Fruit fly (Drosophila melanogaster) whole organism, pupa: ENCODE measurements around the gene Est-Q.

Experiments used
- CG10348 ChIP-seq: fragments of 200-800 bp; sonication (Bioruptor generic); IDR thresholded peaks from 2 replicates; pipeline ENCODE4 v1.3.6; 2022; ENCODE audit warnings: missing biosample characterization, missing genetic modification characterization
- CG13204 ChIP-seq: fragments of 200-800 bp; sonication (Bioruptor generic); optimal IDR thresholded peaks from 2 replicates; lab custom pipeline; 2018; ENCODE audit warnings: missing biosample characterization, mild to moderate bottlenecking, missing genetic modification characterization, moderate library complexity
- CG14655 ChIP-seq: fragments of 200-800 bp; sonication (Bioruptor generic); optimal IDR thresholded peaks from 3 replicates; lab custom pipeline; 2017; ENCODE audit warnings: mild to moderate bottlenecking, missing biosample characterization, missing genetic modification reagents, missing genetic modification characterization
- CG17806 ChIP-seq: fragments of 200-800 bp; sonication (Bioruptor generic); optimal IDR thresholded peaks from 2 replicates; lab custom pipeline; 2018; ENCODE audit warnings: missing biosample characterization, mild to moderate bottlenecking, missing genetic modification characterization, moderate library complexity
- CG32121 ChIP-seq: fragments of 200-800 bp; sonication (Bioruptor generic); IDR thresholded peaks from 2 replicates; pipeline ENCODE4 v1.3.6; 2022; ENCODE audit warnings: missing biosample characterization, missing genetic modification characterization
- CG8301 ChIP-seq: fragments of 200-800 bp; sonication (Bioruptor generic); optimal IDR thresholded peaks from 2 replicates; lab custom pipeline; 2018; ENCODE audit warnings: missing biosample characterization, mild to moderate bottlenecking, missing genetic modification characterization
- CG9948 ChIP-seq: fragments of 200-800 bp; sonication (Bioruptor generic); optimal IDR thresholded peaks from 2 replicates; lab custom pipeline; 2018; ENCODE audit warnings: missing biosample characterization, mild to moderate bottlenecking, missing genetic modification characterization, moderate library complexity
- EcR ChIP-seq: fragments of 200-800 bp; sonication (Bioruptor generic); optimal IDR thresholded peaks from 3 replicates; lab custom pipeline; 2019; ENCODE audit warnings: missing biosample characterization, missing genetic modification characterization, mild to moderate bottlenecking, moderate library complexity, missing genetic modification reagents
- Pif1A ChIP-seq: fragments of 200-800 bp; sonication (Bioruptor generic); optimal IDR thresholded peaks from 3 replicates; lab custom pipeline; 2016; ENCODE audit warnings: missing biosample characterization, missing genetic modification characterization
- Pif1B ChIP-seq: fragments of 200-800 bp; sonication (Bioruptor generic); optimal IDR thresholded peaks from 3 replicates; lab custom pipeline; 2016; ENCODE audit warnings: missing biosample characterization, missing genetic modification characterization
- fd96Ca ChIP-seq: fragments of 200-800 bp; sonication (Bioruptor generic); IDR thresholded peaks from 3 replicates; pipeline ENCODE4 v1.3.6; 2022; ENCODE audit warnings: missing biosample characterization, missing genetic modification characterization
- gl ChIP-seq: fragments of 200-800 bp; sonication (Bioruptor generic); optimal IDR thresholded peaks from 2 replicates; lab custom pipeline; 2018; ENCODE audit warnings: missing biosample characterization, mild to moderate bottlenecking, missing genetic modification characterization
- rn ChIP-seq: fragments of 200-800 bp; sonication (Bioruptor generic); IDR thresholded peaks from 2 replicates; pipeline ENCODE4 v1.3.6; 2022; ENCODE audit warnings: missing biosample characterization, missing genetic modification characterization

- TF ChIP-seq EcR (no peak), rn (GFP tag; lab: Robert Waterston, UW) (no peak), CG8301 (tag; lab: Kevin White, UChicago) (no peak), fd96Ca (GFP tag; lab: Robert Waterston, UW) (no peak), gl (tag; lab: Kevin White, UChicago) (no peak), CG14655 (GFP tag; lab: Kevin White, UChicago) (no peak), CG13204 (GFP tag; lab: Kevin White, UChicago) (no peak), CG32121 (GFP tag; lab: Robert Waterston, UW) (no peak), Pif1B (GFP tag; lab: Kevin White, UChicago) (no peak), CG10348 (GFP tag; lab: Robert Waterston, UW) (no peak), CG9948 (tag; lab: Kevin White, UChicago) (no peak), CG17806 (no peak), Pif1A (GFP tag; lab: Kevin White, UChicago) (no peak)
Measured at dm6 chr3L:21529108-21529507, 27.9 kb downstream of the Est-Q start, which contains the start of gene Arv1.
